Worm (Caenorhabditis elegans) whole organism, young adult: ENCODE data around the gene crn-6.
A peak's percentile ranks its signal among the peaks of the same experiment; 100 is the strongest.

Source experiments
- B0261.1 ChIP-seq: sonication (generic microtip); optimal IDR thresholded peaks from 2 replicates; lab custom pipeline; 2016; ENCODE audit warnings: mild to moderate bottlenecking, missing genetic modification characterization, moderate library complexity, missing compliant biosample characterization
- B0336.3 ChIP-seq: fragments of 200-800 bp; sonication (Bioruptor generic); IDR thresholded peaks from 2 replicates; pipeline ENCODE4 v1.3.6; 2022; ENCODE audit warnings: missing genetic modification characterization, missing compliant biosample characterization
- C06A6.2 ChIP-seq: fragments of 200-800 bp; sonication (Bioruptor generic); conservative IDR thresholded peaks from 2 replicates; pipeline ENCODE4 v1.3.6; 2022; ENCODE audit warnings: missing genetic modification characterization, missing compliant biosample characterization
- C17E4.6 ChIP-seq: fragments of 200-800 bp; sonication (Bioruptor generic); IDR thresholded peaks from 2 replicates; pipeline ENCODE4 v1.3.6; 2022; ENCODE audit warnings: missing genetic modification reagents, missing genetic modification characterization, missing compliant biosample characterization
- D2030.7 ChIP-seq: fragments of 200-800 bp; sonication (Bioruptor generic); IDR thresholded peaks from 2 replicates; pipeline ENCODE4 v1.3.6; 2022; ENCODE audit warnings: missing genetic modification reagents, missing genetic modification characterization, missing compliant biosample characterization
- F10E7.11 ChIP-seq: sonication (generic microtip); optimal IDR thresholded peaks from 2 replicates; lab custom pipeline; 2017; ENCODE audit warnings: mild to moderate bottlenecking, missing genetic modification characterization, moderate library complexity, missing compliant biosample characterization
- F22D6.2 ChIP-seq: sonication (generic microtip); optimal IDR thresholded peaks from 2 replicates; lab custom pipeline; 2016; ENCODE audit warnings: mild to moderate bottlenecking, missing genetic modification characterization, missing compliant biosample characterization
- F52B5.7 ChIP-seq: sonication (generic microtip); optimal IDR thresholded peaks from 2 replicates; lab custom pipeline; 2016; ENCODE audit warnings: mild to moderate bottlenecking, missing genetic modification characterization, missing compliant biosample characterization
- T07F8.4 ChIP-seq: sonication (generic microtip); optimal IDR thresholded peaks from 2 replicates; lab custom pipeline; 2016; ENCODE audit warnings: mild to moderate bottlenecking, missing genetic modification characterization, moderate library complexity, missing compliant biosample characterization
- T26A5.8 ChIP-seq: sonication (generic microtip); optimal IDR thresholded peaks from 2 replicates; lab custom pipeline; 2016; ENCODE audit warnings: missing genetic modification characterization, missing compliant biosample characterization
- Y56A3A.18 ChIP-seq: fragments of 200-800 bp; sonication (Bioruptor generic); IDR thresholded peaks from 2 replicates; pipeline ENCODE4 v1.3.6; 2022; ENCODE audit warnings: missing genetic modification reagents, missing genetic modification characterization, missing compliant biosample characterization
- Y67H2A.10 ChIP-seq: fragments of 200-800 bp; sonication (Bioruptor generic); conservative IDR thresholded peaks from 2 replicates; pipeline ENCODE4 v1.3.6; 2022; ENCODE audit warnings: missing genetic modification reagents, missing genetic modification characterization, missing compliant biosample characterization
- Y79H2A.3 ChIP-seq: fragments of 200-800 bp; sonication (Bioruptor generic); conservative IDR thresholded peaks from 2 replicates; pipeline ENCODE4 v1.3.6; 2022; ENCODE audit warnings: missing genetic modification reagents, missing genetic modification characterization, missing compliant biosample characterization
- ZK185.1 ChIP-seq: sonication (generic microtip); optimal IDR thresholded peaks from 2 replicates; lab custom pipeline; 2016; ENCODE audit warnings: mild to moderate bottlenecking, missing genetic modification characterization, missing compliant biosample characterization; ENCODE audit not compliant: poor library complexity, severe bottlenecking
- ama-1 ChIP-seq, 3 experiments: fragments of 150-350 bp in 1 of 3; sonication (generic microtip) in 2 of 3; optimal IDR thresholded peaks; 2 replicates each; lab custom pipeline; 2014 to 2018; ENCODE audit warnings: missing biosample characterization in 2 of 3, missing genetic modification characterization in 2 of 3, missing genetic modification reagents in 2 of 3
- aptf-3 ChIP-seq: fragments of 200-800 bp; sonication (Bioruptor generic); IDR thresholded peaks from 2 replicates; pipeline ENCODE4 v1.3.6; 2022; ENCODE audit warnings: missing genetic modification characterization, missing compliant biosample characterization
- athp-1 ChIP-seq: sonication (generic microtip); optimal IDR thresholded peaks from 2 replicates; lab custom pipeline; 2017; ENCODE audit warnings: mild to moderate bottlenecking, missing genetic modification characterization, missing compliant biosample characterization
- attf-5 ChIP-seq: fragments of 200-800 bp; sonication (Bioruptor generic); optimal IDR thresholded peaks from 2 replicates; lab custom pipeline; 2018; ENCODE audit warnings: mild to moderate bottlenecking, missing genetic modification characterization, missing compliant biosample characterization
- attf-6 ChIP-seq: fragments of 200-800 bp; sonication (Bioruptor generic); IDR thresholded peaks from 2 replicates; pipeline ENCODE4 v1.3.6; 2022; ENCODE audit warnings: missing genetic modification reagents, missing genetic modification characterization, missing compliant biosample characterization
- cebp-1 ChIP-seq, 2 experiments: fragments of 200-800 bp in 1 of 2; sonication (Bioruptor generic) in 1 of 2; sonication (generic microtip) in 1 of 2; IDR thresholded peaks in 1 of 2; optimal IDR thresholded peaks in 1 of 2; 2 replicates each; pipeline versions ENCODE4 v1.3.6 to Lab custom; 2017 to 2022; ENCODE audit warnings: missing compliant biosample characterization in 2 of 2, missing genetic modification characterization in 2 of 2, mild to moderate bottlenecking in 1 of 2, missing genetic modification reagents in 1 of 2, moderate library complexity in 1 of 2
- cebp-2 ChIP-seq: fragments of 200-800 bp; sonication (Bioruptor generic); IDR thresholded peaks from 2 replicates; pipeline ENCODE4 v1.3.6; 2022; ENCODE audit warnings: missing genetic modification characterization, missing compliant biosample characterization
- ceh-27 ChIP-seq: fragments of 200-800 bp; sonication (Bioruptor generic); optimal IDR thresholded peaks from 2 replicates; lab custom pipeline; 2018; ENCODE audit warnings: mild to moderate bottlenecking, missing genetic modification characterization, moderate library complexity, missing compliant biosample characterization
- ets-4 ChIP-seq: fragments of 200-800 bp; sonication (Bioruptor generic); optimal IDR thresholded peaks from 2 replicates; lab custom pipeline; 2018; ENCODE audit warnings: mild to moderate bottlenecking, missing genetic modification characterization, missing compliant biosample characterization
- fkh-3 ChIP-seq: sonication (generic microtip); optimal IDR thresholded peaks from 2 replicates; lab custom pipeline; 2016; ENCODE audit warnings: mild to moderate bottlenecking, missing genetic modification characterization, missing compliant biosample characterization
- hlh-12 ChIP-seq: sonication (generic microtip); optimal IDR thresholded peaks from 2 replicates; lab custom pipeline; 2016; ENCODE audit warnings: missing genetic modification characterization, missing compliant biosample characterization
- hmg-1.2 ChIP-seq: fragments of 200-800 bp; sonication (Bioruptor generic); IDR thresholded peaks from 2 replicates; pipeline ENCODE4 v1.3.6; 2022; ENCODE audit warnings: missing genetic modification reagents, missing genetic modification characterization, missing compliant biosample characterization
- let-526 ChIP-seq: fragments of 200-800 bp; sonication (Bioruptor generic); IDR thresholded peaks from 2 replicates; pipeline ENCODE4 v1.3.6; 2022; ENCODE audit warnings: missing genetic modification reagents, missing genetic modification characterization, missing compliant biosample characterization
- lin-40 ChIP-seq: sonication (generic microtip); optimal IDR thresholded peaks from 2 replicates; lab custom pipeline; 2016; ENCODE audit warnings: missing genetic modification characterization, mild to moderate bottlenecking, missing compliant biosample characterization, missing genotype, missing genetic modification reagents
- lir-1 ChIP-seq: fragments of 200-800 bp; sonication (Bioruptor generic); conservative IDR thresholded peaks from 2 replicates; pipeline ENCODE4 v1.3.6; 2022; ENCODE audit warnings: missing genetic modification reagents, missing genetic modification characterization, missing compliant biosample characterization
- madf-6 ChIP-seq: fragments of 200-800 bp; sonication (Bioruptor generic); IDR thresholded peaks from 2 replicates; pipeline ENCODE4 v1.3.6; 2022; ENCODE audit warnings: missing genetic modification reagents, missing genetic modification characterization, missing compliant biosample characterization
- madf-8 ChIP-seq: fragments of 200-800 bp; sonication (Bioruptor generic); conservative IDR thresholded peaks from 2 replicates; pipeline ENCODE4 v1.3.6; 2022; ENCODE audit warnings: missing genetic modification reagents, missing genetic modification characterization, missing compliant biosample characterization
- mxl-1 ChIP-seq: sonication (generic microtip); optimal IDR thresholded peaks from 2 replicates; lab custom pipeline; 2016; ENCODE audit warnings: missing genetic modification characterization, missing compliant biosample characterization
- nhr-120 ChIP-seq: fragments of 200-800 bp; sonication (Bioruptor generic); IDR thresholded peaks from 2 replicates; pipeline ENCODE4 v1.3.6; 2022; ENCODE audit warnings: missing genetic modification characterization, missing compliant biosample characterization
- nhr-179 ChIP-seq: sonication (generic microtip); optimal IDR thresholded peaks from 2 replicates; lab custom pipeline; 2016; ENCODE audit warnings: mild to moderate bottlenecking, missing genetic modification characterization, missing compliant biosample characterization
- nhr-90 ChIP-seq: sonication (generic microtip); optimal IDR thresholded peaks from 2 replicates; lab custom pipeline; 2016; ENCODE audit warnings: missing genotype, mild to moderate bottlenecking, missing genetic modification characterization, missing compliant biosample characterization
- rcor-1 ChIP-seq: fragments of 200-800 bp; sonication (Bioruptor generic); IDR thresholded peaks from 2 replicates; pipeline ENCODE4 v1.3.6; 2022; ENCODE audit warnings: missing genetic modification reagents, missing genetic modification characterization, missing compliant biosample characterization
- rec-8 ChIP-seq, 2 experiments: sonication (generic microtip); optimal IDR thresholded peaks; 2 replicates each; lab custom pipeline; 2016; ENCODE audit warnings: mild to moderate bottlenecking in 2 of 2, missing genetic modification characterization in 2 of 2, missing genetic modification reagents in 2 of 2, missing genotype in 2 of 2, missing biosample characterization in 1 of 2, missing compliant biosample characterization in 1 of 2, moderate library complexity in 1 of 2
- sdz-38 ChIP-seq: sonication (generic microtip); optimal IDR thresholded peaks from 2 replicates; lab custom pipeline; 2016; ENCODE audit warnings: missing genotype, missing genetic modification characterization, missing compliant biosample characterization
- sptf-2 ChIP-seq: fragments of 200-800 bp; sonication (Bioruptor generic); optimal IDR thresholded peaks from 2 replicates; lab custom pipeline; 2018; ENCODE audit warnings: mild to moderate bottlenecking, missing genetic modification characterization, missing compliant biosample characterization
- tbx-9 ChIP-seq: sonication (generic microtip); optimal IDR thresholded peaks from 2 replicates; lab custom pipeline; 2016; ENCODE audit warnings: borderline replicate concordance, missing genetic modification characterization, inconsistent platforms, missing compliant biosample characterization
- unc-62 ChIP-seq: fragments of 150-350 bp; optimal IDR thresholded peaks from 2 replicates; lab custom pipeline; 2014; ENCODE audit warnings: missing biosample characterization, missing genetic modification reagents, missing genetic modification characterization
- ztf-18 ChIP-seq: sonication (generic microtip); optimal IDR thresholded peaks from 2 replicates; lab custom pipeline; 2016; ENCODE audit warnings: missing genotype, mild to moderate bottlenecking, missing genetic modification characterization, missing compliant biosample characterization
- ztf-22 ChIP-seq: fragments of 200-800 bp; sonication (Bioruptor generic); optimal IDR thresholded peaks from 2 replicates; lab custom pipeline; 2018; ENCODE audit warnings: mild to moderate bottlenecking, missing genetic modification characterization, moderate library complexity, missing compliant biosample characterization
- ztf-3 ChIP-seq: fragments of 200-800 bp; sonication (Bioruptor generic); optimal IDR thresholded peaks from 2 replicates; lab custom pipeline; 2018; ENCODE audit warnings: mild to moderate bottlenecking, missing genetic modification characterization, missing compliant biosample characterization
- ztf-6 ChIP-seq: fragments of 200-800 bp; sonication (Bioruptor generic); IDR thresholded peaks from 2 replicates; pipeline ENCODE4 v1.3.6; 2022; ENCODE audit warnings: missing genetic modification reagents, missing genetic modification characterization, missing compliant biosample characterization

The crn-6 gene

ce11 chrIII:9390924-9391323 lies 23.9 kb downstream of the crn-6 start (continued):
- TF ChIP-seq ztf-18 (tag; lab: Kevin White, UChicago), result no peak
- TF ChIP-seq sdz-38 (tag; lab: Kevin White, UChicago), result no peak
- TF ChIP-seq D2030.7, result peak; percentile 31; the same call in 1 of the 2 replicates
- TF ChIP-seq ets-4 (GFP tag; lab: Kevin White, UChicago), result no peak
- TF ChIP-seq ZK185.1, result no peak
- TF ChIP-seq hlh-12 (tag; lab: Kevin White, UChicago), result no peak
- TF ChIP-seq nhr-90, result no peak
- no peak for TF ChIP-seq ztf-6 (GFP tag; lab: Robert Waterston, UW)
- no peak for TF ChIP-seq tbx-9 (tag; lab: Kevin White, UChicago)
- no peak for TF ChIP-seq unc-62 (GFP tag; lab: Kevin White, UChicago)
- TF ChIP-seq athp-1 (tag; lab: Kevin White, UChicago), result no peak
- TF ChIP-seq let-526 (GFP tag; lab: Robert Waterston, UW), result no peak
- no peak for TF ChIP-seq cebp-2 (GFP tag; lab: Robert Waterston, UW)
- no peak for TF ChIP-seq C06A6.2 (GFP tag; lab: Robert Waterston, UW)
- TF ChIP-seq T26A5.8, result no peak
- peak; percentile 82 for TF ChIP-seq madf-6
- TF ChIP-seq attf-6, result peak; percentile 61
- TF ChIP-seq fkh-3 (tag; lab: Kevin White, UChicago), result no peak
- no peak for TF ChIP-seq C17E4.6
- TF ChIP-seq madf-8, result peak; percentile 46
- TF ChIP-seq F10E7.11, result no peak
- TF ChIP-seq mxl-1 (tag; lab: Kevin White, UChicago), result no peak
- TF ChIP-seq hmg-1.2, result peak; percentile 41; the same call in 1 of the 2 replicates
- no peak for TF ChIP-seq T07F8.4
- TF ChIP-seq rcor-1 (GFP tag; lab: Robert Waterston, UW), result 0 out of 2 replicates have a peak, but pooled peaks have one; percentile 7
- no peak for TF ChIP-seq F52B5.7 (tag; lab: Kevin White, UChicago)
- no peak for TF ChIP-seq aptf-3
- TF ChIP-seq F22D6.2 (tag; lab: Kevin White, UChicago), result no peak
- TF ChIP-seq attf-5 (GFP tag; lab: Kevin White, UChicago), result no peak
- TF ChIP-seq cebp-1 (GFP tag; IDR thresholded peaks at IDR 0.05; lab: Robert Waterston, UW), result no peak
- TF ChIP-seq cebp-1 (tag; optimal IDR thresholded peaks at IDR 0.05; lab: Kevin White, UChicago), result peak; percentile 30
- TF ChIP-seq rec-8 (tag; optimal IDR thresholded peaks at IDR 0.05; lab: Kevin White, UChicago), result no peak
- TF ChIP-seq B0261.1, result no peak
- TF ChIP-seq ama-1 (optimal IDR thresholded peaks at IDR 0.05; lab: Kevin White, UChicago), result no peak
- TF ChIP-seq ama-1 (GFP tag; optimal IDR thresholded peaks at IDR 0.05; lab: Kevin White, UChicago), result no peak
- no peak for TF ChIP-seq sptf-2 (GFP tag; lab: Kevin White, UChicago)
- TF ChIP-seq ztf-22, result no peak
- TF ChIP-seq nhr-120 (GFP tag; lab: Robert Waterston, UW), result no peak
- no peak for TF ChIP-seq Y67H2A.10 (GFP tag; lab: Robert Waterston, UW)
- no peak for TF ChIP-seq ceh-27 (GFP tag; lab: Kevin White, UChicago)
- TF ChIP-seq nhr-179 (tag; lab: Kevin White, UChicago), result no peak
- no peak for TF ChIP-seq Y56A3A.18
- no peak for TF ChIP-seq lin-40 (tag; lab: Kevin White, UChicago)
- peak; percentile 68 for TF ChIP-seq B0336.3 (GFP tag; lab: Robert Waterston, UW)
- no peak for TF ChIP-seq ztf-3
- no peak; the same call in 1 of the 2 replicates for TF ChIP-seq Y79H2A.3 (GFP tag; lab: Robert Waterston, UW)
- TF ChIP-seq lir-1 (GFP tag; lab: Robert Waterston, UW), result no peak
